Worm (Caenorhabditis elegans): Measurements from ENCODE around the gene sre-35.

sre-35 gene

ce11 chrII:12410107-12410506 is 42.5 kb downstream of the sre-35 start, which contains the start of gene F57G9.3:
TSS of gene F57G9.3 (minus strand) at chrII:12410207.
- no peak for TF ChIP-seq ztf-11 (tag; optimal IDR thresholded peaks at IDR 0.05)
- TF ChIP-seq egl-27 (tag; optimal IDR thresholded peaks at IDR 0.05) = no peak
- no peak for TF ChIP-seq elt-3 (tag; optimal IDR thresholded peaks at IDR 0.05)
- no peak for TF ChIP-seq nhr-28 (tag; optimal IDR thresholded peaks at IDR 0.05)
- TF ChIP-seq R02D3.7 (tag; optimal IDR thresholded peaks at IDR 0.05) = no peak
- TF ChIP-seq nhr-237 (tag; optimal IDR thresholded peaks at IDR 0.05) = no peak
- no peak for TF ChIP-seq pha-4 (tag; optimal IDR thresholded peaks at IDR 0.05)
- no peak for TF ChIP-seq mml-1 (tag; optimal IDR thresholded peaks at IDR 0.05)
- no peak for TF ChIP-seq nhr-23 (tag; optimal IDR thresholded peaks at IDR 0.05)

- no peak for TF ChIP-seq pqm-1 (tag; optimal IDR thresholded peaks at IDR 0.05)
- TF ChIP-seq nhr-237 (tag; optimal IDR thresholded peaks at IDR 0.05) = no peak
- TF ChIP-seq lin-15B (tag; optimal IDR thresholded peaks at IDR 0.05) = no peak
- no peak for TF ChIP-seq nhr-23 (tag; optimal IDR thresholded peaks at IDR 0.05)
- no peak for TF ChIP-seq mml-1 (tag; optimal IDR thresholded peaks at IDR 0.05)
These were observed 43.9 kb downstream of the sre-35 start, which contains the start of gene sre-31 for ce11 chrII:12408717-12409116. TSS of gene sre-31 (minus strand) at chrII:12408817.

- no peak for TF ChIP-seq lin-15B (tag; optimal IDR thresholded peaks at IDR 0.05)
- TF ChIP-seq nhr-76 (tag; optimal IDR thresholded peaks at IDR 0.05) = no peak
- no peak for TF ChIP-seq nhr-28 (tag; optimal IDR thresholded peaks at IDR 0.05)
- no peak for TF ChIP-seq fkh-10 (GFP tag; optimal IDR thresholded peaks at IDR 0.05)
- no peak for TF ChIP-seq lin-39 (tag; optimal IDR thresholded peaks at IDR 0.05)
- no peak for TF ChIP-seq unc-39 (tag; optimal IDR thresholded peaks at IDR 0.05)
- no peak for TF ChIP-seq ceh-82 (tag; optimal IDR thresholded peaks at IDR 0.05)
- no peak for TF ChIP-seq nhr-25 (tag; optimal IDR thresholded peaks at IDR 0.05)
These were observed 46.3 kb downstream of the sre-35 start, which contains the start of gene sre-30 for ce11 chrII:12406394-12406793. TSS of gene sre-30 (minus strand) at chrII:12406494.

- TF ChIP-seq nhr-12 (tag; optimal IDR thresholded peaks at IDR 0.05) = no peak
- TF ChIP-seq ceh-82 (tag; optimal IDR thresholded peaks at IDR 0.05) = no peak
- TF ChIP-seq mml-1 (tag; optimal IDR thresholded peaks at IDR 0.05) = no peak
- TF ChIP-seq unc-62 (GFP tag; optimal IDR thresholded peaks at IDR 0.05) = no peak
- no peak for TF ChIP-seq ztf-4 (tag; optimal IDR thresholded peaks at IDR 0.05)
- no peak for TF ChIP-seq nhr-76 (tag; optimal IDR thresholded peaks at IDR 0.05)
- no peak for TF ChIP-seq egl-27 (tag; optimal IDR thresholded peaks at IDR 0.05)
- TF ChIP-seq tbx-2 (tag; optimal IDR thresholded peaks at IDR 0.05) = no peak
- TF ChIP-seq ztf-11 (tag; optimal IDR thresholded peaks at IDR 0.05) = no peak
- no peak for TF ChIP-seq pha-4 (tag; optimal IDR thresholded peaks at IDR 0.05)
- TF ChIP-seq nhr-67 (tag; optimal IDR thresholded peaks at IDR 0.05) = no peak
- TF ChIP-seq nhr-23 (tag; optimal IDR thresholded peaks at IDR 0.05) = no peak
- TF ChIP-seq fkh-2 (tag; optimal IDR thresholded peaks at IDR 0.05) = no peak
- no peak for TF ChIP-seq ceh-16 (tag; optimal IDR thresholded peaks at IDR 0.05)
- TF ChIP-seq ZK546.5 (tag; optimal IDR thresholded peaks at IDR 0.05) = no peak
- no peak for TF ChIP-seq pqm-1 (tag; optimal IDR thresholded peaks at IDR 0.05)
- no peak for TF ChIP-seq nhr-11 (tag; optimal IDR thresholded peaks at IDR 0.05)
- no peak for TF ChIP-seq unc-39 (tag; optimal IDR thresholded peaks at IDR 0.05)
These were observed 50.9 kb downstream of the sre-35 start, which contains the start of gene sre-29 for ce11 chrII:12401791-12402190. TSS of gene sre-29 (minus strand) at chrII:12401891.

Data from whole organism, L3 larva.